Worm (Caenorhabditis elegans) whole organism, L4/young adult: Measurements from ENCODE around the gene F57G4.10.

ENCODE experiments used
- dao-5 ChIP-seq: sonication (generic microtip); optimal IDR thresholded peaks from 2 replicates; lab custom pipeline; 2016; ENCODE audit warnings: missing genotype, missing genetic modification characterization, moderate library complexity, missing compliant biosample characterization
- him-1 ChIP-seq: sonication (generic microtip); optimal IDR thresholded peaks from 2 replicates; lab custom pipeline; 2016; ENCODE audit warnings: missing genotype, missing genetic modification reagents, missing genetic modification characterization, missing compliant biosample characterization

- no peak for TF ChIP-seq him-1 (tag; lab: Kevin White, UChicago)
- no peak for TF ChIP-seq dao-5 (tag; lab: Kevin White, UChicago)
Observed at ce11 chrV:17660003-17660402, 31.3 kb downstream of the F57G4.10 start, which contains the start of gene dgat-2.
